Worm (Caenorhabditis elegans): ENCODE measurements around the gene Y41D4A.6.
A peak's percentile ranks its signal among the peaks of the same experiment; 100 is the strongest.

The Y41D4A.6 gene

DNA sequence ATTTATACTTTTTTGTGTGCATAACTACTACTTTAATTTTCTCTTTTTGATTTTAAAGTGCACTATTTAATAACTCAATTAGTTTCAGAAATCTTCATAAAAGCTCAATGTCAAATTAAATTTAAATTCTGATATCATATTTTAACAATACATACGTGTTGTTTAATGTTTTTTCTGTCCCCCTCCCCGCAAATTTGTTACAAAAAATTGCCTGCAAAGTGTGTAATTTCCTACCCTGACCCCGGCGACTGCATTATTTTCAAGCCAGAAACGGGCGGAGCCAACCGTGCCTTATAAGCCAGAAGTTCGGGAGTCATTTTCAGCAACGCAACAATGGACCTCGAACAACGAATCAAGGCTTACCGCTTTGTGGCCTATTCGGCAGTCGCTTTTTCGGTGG is 23.0 kb upstream of the Y41D4A.6 start, which contains the start of gene col-108:
TSS of gene col-108 (plus strand) at position 301 of the 400 bp plus-strand sequence.
- no peak for TF ChIP-seq eyg-1 (tag; optimal IDR thresholded peaks at IDR 0.05)
- no peak for TF ChIP-seq ceh-34 (tag; optimal IDR thresholded peaks at IDR 0.05)
- TF ChIP-seq ahr-1 (tag; optimal IDR thresholded peaks at IDR 0.05), result no peak
- no peak for TF ChIP-seq nfya-1 (tag; optimal IDR thresholded peaks at IDR 0.05)
- TF ChIP-seq T23F11.4 (GFP tag; optimal IDR thresholded peaks at IDR 0.05), result no peak

DNA sequence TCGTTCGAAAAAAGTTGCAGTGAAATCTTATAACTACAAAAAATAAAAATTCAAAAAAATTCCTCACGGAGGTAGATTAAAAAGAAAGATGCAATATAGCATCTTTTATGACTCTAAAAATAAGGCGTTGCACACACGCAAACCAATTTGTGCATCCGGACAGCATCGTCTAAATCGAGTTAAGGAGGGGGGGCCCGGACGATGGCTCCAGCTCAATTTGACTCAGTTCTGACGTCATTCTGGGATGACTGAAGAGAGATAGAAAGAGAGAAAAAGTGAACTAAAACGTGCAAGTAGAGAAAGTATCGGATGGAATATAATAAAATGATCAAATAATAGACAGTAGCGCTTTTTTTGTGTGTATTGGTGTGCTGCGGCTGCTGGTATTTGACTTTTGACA is 20.7 kb upstream of the Y41D4A.6 start:
- TF ChIP-seq ttx-3 (tag; optimal IDR thresholded peaks at IDR 0.05) (no peak), unc-42 (tag; optimal IDR thresholded peaks at IDR 0.05) (peak; percentile 100), ceh-31 (tag; optimal IDR thresholded peaks at IDR 0.05) (peak; percentile 51)

DNA sequence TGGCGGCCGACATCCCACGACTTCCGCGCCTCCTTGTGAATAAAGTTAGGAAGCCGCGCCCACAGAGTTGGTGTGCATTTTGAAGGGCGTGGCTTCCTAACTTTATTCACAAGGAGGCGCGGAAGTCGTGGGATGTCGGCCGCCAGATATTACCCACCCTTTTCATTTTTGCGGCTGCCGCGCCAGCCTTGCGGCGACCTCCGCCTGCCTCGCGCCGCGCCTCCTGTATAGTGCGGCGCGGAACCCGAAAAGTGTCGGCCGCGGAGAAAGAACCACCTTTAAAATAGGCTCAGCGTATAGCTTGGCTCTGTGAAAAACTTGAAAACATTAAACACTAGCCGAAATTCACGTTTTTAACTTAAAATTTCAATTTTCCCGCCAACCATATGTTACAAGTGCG is 18.1 kb upstream of the Y41D4A.6 start:
- no peak for TF ChIP-seq nhr-11 (tag; optimal IDR thresholded peaks at IDR 0.05)
- no peak for TF ChIP-seq syd-9 (tag; optimal IDR thresholded peaks at IDR 0.05)
- TF ChIP-seq ceh-30 (tag; optimal IDR thresholded peaks at IDR 0.05), result no peak
- TF ChIP-seq hlh-6 (tag; optimal IDR thresholded peaks at IDR 0.05), result no peak
- TF ChIP-seq pat-9 (tag; optimal IDR thresholded peaks at IDR 0.05), result no peak
- no peak for TF ChIP-seq elt-2 (tag; optimal IDR thresholded peaks at IDR 0.05)
- TF ChIP-seq ceh-22 (tag; optimal IDR thresholded peaks at IDR 0.05), result no peak
- no peak for TF ChIP-seq C38D4.7 (GFP tag; optimal IDR thresholded peaks at IDR 0.05)
- no peak for TF ChIP-seq fax-1 (tag; optimal IDR thresholded peaks at IDR 0.05)
- TF ChIP-seq dmd-4 (tag; optimal IDR thresholded peaks at IDR 0.05; ENCODE audit: borderline replicate concordance), result no peak
- no peak for TF ChIP-seq ahr-1 (tag; optimal IDR thresholded peaks at IDR 0.05)
- TF ChIP-seq ceh-31 (tag; optimal IDR thresholded peaks at IDR 0.05), result no peak
- TF ChIP-seq ceh-6 (GFP tag; optimal IDR thresholded peaks at IDR 0.05), result no peak
- TF ChIP-seq odd-2 (tag; optimal IDR thresholded peaks at IDR 0.05), result no peak

DNA sequence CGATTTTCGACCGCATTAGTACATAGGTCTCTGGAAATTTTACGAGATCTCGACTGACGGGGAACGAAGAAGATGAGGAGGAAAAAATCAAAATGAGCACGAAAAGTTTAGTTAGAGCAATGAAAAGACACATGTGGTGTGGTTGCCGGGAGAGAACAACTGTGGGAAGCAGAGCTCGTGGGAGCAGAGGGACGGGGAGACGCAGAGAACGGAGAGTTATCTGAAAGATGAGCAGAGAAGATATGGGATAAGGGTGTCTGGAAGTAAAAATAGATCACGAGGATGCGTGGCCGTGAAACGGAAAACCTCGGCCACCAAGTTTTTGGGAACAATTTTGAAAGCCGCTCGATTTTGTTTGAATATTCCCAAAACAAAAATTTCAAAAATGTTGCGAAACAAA is 16.2 kb upstream of the Y41D4A.6 start, which contains the start of gene Y41D4A.7:
TSS of gene Y41D4A.7 (minus strand) at position 18 of the 400 bp plus-strand sequence.
- TF ChIP-seq elt-2 (tag; optimal IDR thresholded peaks at IDR 0.05) (no peak), ceh-18 (tag; optimal IDR thresholded peaks at IDR 0.05) (peak; percentile 40), hlh-8 (tag; optimal IDR thresholded peaks at IDR 0.05) (no peak), rnt-1 (tag; optimal IDR thresholded peaks at IDR 0.05) (peak; percentile 24), hlh-30 (tag; optimal IDR thresholded peaks at IDR 0.05; ENCODE audit: insufficient read depth) (peak; percentile 24), pha-4 (tag; optimal IDR thresholded peaks at IDR 0.05) (no peak), T23F11.4 (GFP tag; optimal IDR thresholded peaks at IDR 0.05) (no peak), madf-2 (tag; optimal IDR thresholded peaks at IDR 0.05) (no peak)

DNA sequence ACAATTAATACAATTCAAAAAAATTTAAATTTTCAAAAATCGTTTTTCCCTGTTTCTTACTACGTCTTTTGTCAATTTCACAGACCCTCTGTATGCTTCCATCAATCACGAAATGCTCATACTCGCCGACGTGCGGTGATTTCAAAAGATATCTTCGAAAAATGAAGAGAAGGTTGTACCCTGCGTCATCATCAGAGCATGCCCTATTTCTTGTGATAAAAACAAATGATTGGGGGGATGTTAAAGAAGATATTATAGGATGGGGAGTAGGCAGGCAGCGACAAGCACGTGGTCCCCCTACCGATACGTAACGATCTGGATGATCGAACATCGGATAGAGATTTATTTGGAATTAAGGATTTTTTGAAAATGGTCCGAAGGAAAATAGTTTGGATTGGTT is 13.3 kb upstream of the Y41D4A.6 start:
- TF ChIP-seq unc-55 (GFP tag; optimal IDR thresholded peaks at IDR 0.05), result peak; percentile 4
- peak; percentile 30 for TF ChIP-seq ceh-18 (tag; optimal IDR thresholded peaks at IDR 0.05)
- TF ChIP-seq hlh-6 (tag; optimal IDR thresholded peaks at IDR 0.05), result no peak

DNA sequence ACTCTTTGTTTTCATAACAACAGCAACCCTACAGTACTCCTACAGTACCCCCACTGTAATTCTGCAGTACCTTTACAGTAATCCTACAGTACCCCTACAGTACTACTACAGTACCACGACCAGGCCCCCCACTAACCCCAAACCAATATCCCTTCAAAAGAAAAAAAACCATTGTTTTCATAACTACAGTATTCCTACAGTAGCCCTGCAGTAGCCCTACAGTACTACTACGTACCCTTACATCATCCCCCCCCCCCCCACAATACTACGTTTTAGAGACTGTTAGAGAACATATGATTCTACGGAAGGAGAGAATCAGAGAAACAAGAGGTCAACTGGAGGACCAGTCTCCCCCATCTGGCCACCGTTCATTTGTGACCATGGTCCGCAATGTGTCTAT is 8.2 kb upstream of the Y41D4A.6 start, which contains the start of gene Y41D4A.3:
TSS of gene Y41D4A.3 (plus strand) at position 301 of the 400 bp plus-strand sequence.
- TF ChIP-seq sdc-2 (tag; optimal IDR thresholded peaks at IDR 0.05) (no peak), ceh-24 (tag; optimal IDR thresholded peaks at IDR 0.05) (no peak), che-1 (tag; optimal IDR thresholded peaks at IDR 0.05) (no peak), tbx-7 (tag; optimal IDR thresholded peaks at IDR 0.05) (no peak), pag-3 (tag; optimal IDR thresholded peaks at IDR 0.05; ENCODE audit: borderline replicate concordance) (no peak), ceh-48 (tag; optimal IDR thresholded peaks at IDR 0.05) (no peak), pqm-1 (tag; optimal IDR thresholded peaks at IDR 0.05) (no peak), T23F11.4 (GFP tag; optimal IDR thresholded peaks at IDR 0.05) (no peak), C38D4.7 (GFP tag; optimal IDR thresholded peaks at IDR 0.05) (no peak), ttx-3 (tag; optimal IDR thresholded peaks at IDR 0.05) (no peak), ceh-34 (tag; optimal IDR thresholded peaks at IDR 0.05) (no peak), nhr-11 (tag; optimal IDR thresholded peaks at IDR 0.05) (no peak), unc-55 (GFP tag; optimal IDR thresholded peaks at IDR 0.05) (no peak), ceh-18 (tag; optimal IDR thresholded peaks at IDR 0.05) (no peak), ceh-22 (tag; optimal IDR thresholded peaks at IDR 0.05) (no peak)
